Worm (Caenorhabditis elegans) whole organism, L1 larva: ENCODE measurements around the gene dot-1.4.

Source experiments
- lsy-2 ChIP-seq, 2 experiments: fragments of 150-350 bp; optimal IDR thresholded peaks; 2 replicates each; lab custom pipeline; 2014; ENCODE audit warnings: missing biosample characterization in 2 of 2, missing genetic modification characterization in 2 of 2
- nhr-47 ChIP-seq: sonication (generic microtip); optimal IDR thresholded peaks from 2 replicates; lab custom pipeline; 2016; ENCODE audit warnings: mild to moderate bottlenecking, missing genetic modification characterization, moderate library complexity, missing compliant biosample characterization
- snpc-4 ChIP-seq: fragments of 150-350 bp; optimal IDR thresholded peaks from 2 replicates; lab custom pipeline; 2014; ENCODE audit warnings: missing biosample characterization, missing genetic modification characterization
- sox-4 ChIP-seq: sonication (generic microtip); optimal IDR thresholded peaks from 2 replicates; lab custom pipeline; 2016; ENCODE audit warnings: missing genetic modification characterization, missing compliant biosample characterization
- unc-86 ChIP-seq: sonication (generic microtip); optimal IDR thresholded peaks from 2 replicates; lab custom pipeline; 2016; ENCODE audit warnings: missing genetic modification characterization, missing compliant biosample characterization
- vab-15 ChIP-seq: sonication (generic microtip); optimal IDR thresholded peaks from 2 replicates; lab custom pipeline; 2017; ENCODE audit warnings: missing genotype, mild to moderate bottlenecking, missing genetic modification characterization, missing compliant biosample characterization

DNA sequence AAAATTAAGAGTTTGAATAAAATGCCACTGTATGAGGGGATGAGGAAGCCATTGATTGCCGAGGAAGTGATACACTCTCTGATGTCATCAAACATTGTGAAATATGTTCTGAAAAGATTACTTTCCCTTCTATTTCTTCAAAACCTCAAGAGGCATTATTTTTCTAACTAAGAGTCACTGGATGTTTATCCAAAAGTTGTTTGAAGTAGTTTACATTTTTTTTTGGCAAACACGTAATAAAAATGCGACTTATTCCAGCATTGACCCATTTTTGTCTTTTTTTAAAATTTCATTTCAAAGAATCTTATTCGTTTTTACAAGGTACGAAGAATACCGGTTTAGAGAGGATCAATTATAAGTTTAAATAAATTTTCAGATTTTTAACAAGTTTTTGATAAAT, 24.2 kb downstream of the dot-1.4 start, which contains the start of gene Y62H9A.11:
- TF ChIP-seq sox-4 (tag; lab: Kevin White, UChicago) (no peak), lsy-2 (tag; optimal IDR thresholded peaks at IDR 0.05; lab: Kevin White, UChicago) (no peak), snpc-4 (tag; lab: Kevin White, UChicago) (no peak), unc-86 (no peak), nhr-47 (no peak), vab-15 (tag; lab: Kevin White, UChicago) (no peak)
